Fruit fly (Drosophila melanogaster) whole organism, pupa: ENCODE results near the gene ND-30.

ENCODE experiments used
- CG13204 ChIP-seq: fragments of 200-800 bp; sonication (Bioruptor generic); optimal IDR thresholded peaks from 2 replicates; lab custom pipeline; 2018; ENCODE audit warnings: missing biosample characterization, mild to moderate bottlenecking, missing genetic modification characterization, moderate library complexity
- rn ChIP-seq: fragments of 200-800 bp; sonication (Bioruptor generic); IDR thresholded peaks from 2 replicates; pipeline ENCODE4 v1.3.6; 2022; ENCODE audit warnings: missing biosample characterization, missing genetic modification characterization

DNA sequence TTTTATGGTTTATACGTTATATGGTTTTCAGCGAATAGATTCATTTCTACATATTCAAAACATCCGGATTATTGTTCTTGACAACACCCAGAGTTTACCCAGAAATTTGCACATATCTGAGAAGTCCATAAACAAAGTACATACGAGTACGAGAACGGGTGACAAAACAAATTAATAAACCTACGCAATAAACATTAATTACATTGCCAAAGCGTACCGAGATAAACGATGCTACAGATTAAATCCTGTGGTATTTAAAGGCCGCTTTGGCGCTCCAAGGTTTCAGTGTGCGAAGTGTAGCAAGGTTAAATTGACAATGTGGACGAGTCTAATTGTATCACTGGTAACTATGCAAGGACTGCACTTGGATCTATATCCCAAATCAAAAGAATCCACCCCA is 27.9 kb upstream of the ND-30 start, which contains the start of gene CG14957:
- TF ChIP-seq CG13204 (no peak), rn (GFP tag; lab: Robert Waterston, UW) (no peak)
